Fruit fly (Drosophila melanogaster) whole organism, embryonic: Measurements from ENCODE around the gene CG13766.

Source experiments
- Adf1 ChIP-seq: fragments of 200-800 bp; sonication (Bioruptor generic); IDR thresholded peaks from 2 replicates; pipeline ENCODE4 v1.3.6; 2022; ENCODE audit warnings: missing biosample characterization, missing genetic modification characterization
- C15 ChIP-seq: fragments of 200-800 bp; sonication (Bioruptor generic); IDR thresholded peaks from 3 replicates; pipeline ENCODE4 v1.3.6; 2022; ENCODE audit warnings: missing biosample characterization, missing genetic modification characterization
- CG10462 ChIP-seq: fragments of 200-800 bp; sonication (Bioruptor generic); optimal IDR thresholded peaks from 2 replicates; lab custom pipeline; 2016; ENCODE audit warnings: missing biosample characterization, missing genetic modification characterization
- CG10959 ChIP-seq: fragments of 200-800 bp; sonication (Bioruptor generic); IDR thresholded peaks from 2 replicates; pipeline ENCODE4 v1.3.6; 2022; ENCODE audit warnings: missing biosample characterization, missing genetic modification characterization
- CG11085 ChIP-seq: fragments of 200-800 bp; sonication (Bioruptor generic); IDR thresholded peaks from 2 replicates; pipeline ENCODE4 v1.3.6; 2022; ENCODE audit warnings: missing biosample characterization, missing genetic modification characterization
- CG11456 ChIP-seq: fragments of 200-800 bp; sonication (Bioruptor generic); IDR thresholded peaks from 3 replicates; pipeline ENCODE4 v1.3.6; 2022; ENCODE audit warnings: missing biosample characterization, missing genetic modification characterization
- CG11695 ChIP-seq: fragments of 200-800 bp; sonication (Bioruptor generic); IDR thresholded peaks from 3 replicates; pipeline ENCODE4 v1.3.6; 2022; ENCODE audit warnings: missing biosample characterization, missing genetic modification characterization
- CG11696 ChIP-seq: fragments of 200-800 bp; sonication (Bioruptor generic); IDR thresholded peaks from 2 replicates; pipeline ENCODE4 v1.3.6; 2022; ENCODE audit warnings: missing biosample characterization, missing genetic modification characterization
- CG12071 ChIP-seq: fragments of 200-800 bp; sonication (Bioruptor generic); optimal IDR thresholded peaks from 3 replicates; lab custom pipeline; 2018; ENCODE audit warnings: missing biosample characterization, mild to moderate bottlenecking, missing genetic modification characterization
- CG13287 ChIP-seq: fragments of 200-800 bp; sonication (Bioruptor generic); IDR thresholded peaks from 2 replicates; pipeline ENCODE4 v1.3.6; 2022; ENCODE audit warnings: missing biosample characterization, missing genetic modification characterization; ENCODE audit not compliant: partially characterized antibody
- CG13424 ChIP-seq: fragments of 200-800 bp; sonication (Bioruptor generic); optimal IDR thresholded peaks from 2 replicates; lab custom pipeline; 2019; ENCODE audit warnings: missing biosample characterization, mild to moderate bottlenecking, missing genetic modification characterization, moderate library complexity
- CG1529 ChIP-seq: fragments of 200-800 bp; sonication (Bioruptor generic); optimal IDR thresholded peaks from 3 replicates; lab custom pipeline; 2018; ENCODE audit warnings: missing biosample characterization, missing genetic modification characterization
- CG16863 ChIP-seq: fragments of 200-800 bp; sonication (Bioruptor generic); optimal IDR thresholded peaks from 3 replicates; lab custom pipeline; 2016; ENCODE audit warnings: missing biosample characterization, missing genetic modification characterization
- CG17612 ChIP-seq: fragments of 200-800 bp; sonication (Bioruptor generic); IDR thresholded peaks from 2 replicates; pipeline ENCODE4 v1.3.6; 2022; ENCODE audit warnings: missing biosample characterization, missing genetic modification characterization
- CG17912 ChIP-seq: fragments of 200-800 bp; sonication (Bioruptor generic); optimal IDR thresholded peaks from 2 replicates; lab custom pipeline; 2018; ENCODE audit warnings: missing biosample characterization, mild to moderate bottlenecking, missing genetic modification characterization
- CG18011 ChIP-seq: fragments of 200-800 bp; sonication (Bioruptor generic); optimal IDR thresholded peaks from 2 replicates; lab custom pipeline; 2017; ENCODE audit warnings: missing biosample characterization, missing genetic modification characterization, mild to moderate bottlenecking, moderate library complexity, missing genotype
- CG30020 ChIP-seq: fragments of 200-800 bp; optimal IDR thresholded peaks from 2 replicates; lab custom pipeline; 2019; ENCODE audit warnings: missing biosample characterization, mild to moderate bottlenecking, missing genetic modification characterization, moderate library complexity
- CG30403 ChIP-seq: fragments of 200-800 bp; sonication (Bioruptor generic); optimal IDR thresholded peaks from 3 replicates; lab custom pipeline; 2016; ENCODE audit warnings: missing biosample characterization, missing genetic modification characterization
- CG31365 ChIP-seq: fragments of 200-800 bp; sonication (Bioruptor generic); optimal IDR thresholded peaks from 2 replicates; lab custom pipeline; 2018; ENCODE audit warnings: missing biosample characterization, mild to moderate bottlenecking, missing genetic modification characterization
- CG3163 ChIP-seq: fragments of 200-800 bp; sonication (Bioruptor generic); optimal IDR thresholded peaks from 3 replicates; lab custom pipeline; 2016; ENCODE audit warnings: missing biosample characterization, missing genetic modification characterization
- CG32772 ChIP-seq: fragments of 200-800 bp; sonication (Bioruptor generic); IDR thresholded peaks from 2 replicates; pipeline ENCODE4 v1.3.6; 2022; ENCODE audit warnings: missing biosample characterization, missing genetic modification characterization
- CG33213 ChIP-seq: fragments of 200-800 bp; sonication (Bioruptor generic); optimal IDR thresholded peaks from 3 replicates; lab custom pipeline; 2016; ENCODE audit warnings: missing biosample characterization, missing genetic modification characterization
- CG34224 ChIP-seq: fragments of 200-800 bp; sonication (Bioruptor generic); IDR thresholded peaks from 3 replicates; pipeline ENCODE4 v1.3.6; 2022; ENCODE audit warnings: missing biosample characterization, missing genetic modification characterization; ENCODE audit not compliant: partially characterized antibody
- CG4707 ChIP-seq: fragments of 200-800 bp; sonication (Bioruptor generic); optimal IDR thresholded peaks from 2 replicates; lab custom pipeline; 2018; ENCODE audit warnings: missing biosample characterization, mild to moderate bottlenecking, missing genetic modification characterization, moderate library complexity
- CG6254 ChIP-seq: fragments of 200-800 bp; sonication (Bioruptor generic); optimal IDR thresholded peaks from 3 replicates; lab custom pipeline; 2017; ENCODE audit warnings: mild to moderate bottlenecking, missing biosample characterization, missing genetic modification reagents, missing genetic modification characterization
- CG6654 ChIP-seq: fragments of 200-800 bp; sonication (Bioruptor generic); optimal IDR thresholded peaks from 2 replicates; lab custom pipeline; 2017; ENCODE audit warnings: missing biosample characterization, mild to moderate bottlenecking, missing genetic modification characterization
- CG7839 ChIP-seq: fragments of 200-800 bp; sonication (Bioruptor generic); optimal IDR thresholded peaks from 3 replicates; lab custom pipeline; 2018; ENCODE audit warnings: missing biosample characterization, mild to moderate bottlenecking, missing genetic modification characterization, moderate library complexity
- CG8281 ChIP-seq: fragments of 200-800 bp; sonication (Bioruptor generic); optimal IDR thresholded peaks from 2 replicates; lab custom pipeline; 2018; ENCODE audit warnings: missing biosample characterization, mild to moderate bottlenecking, missing genetic modification characterization, moderate library complexity
- CG8359 ChIP-seq: fragments of 200-800 bp; sonication (Bioruptor generic); optimal IDR thresholded peaks from 2 replicates; lab custom pipeline; 2017; ENCODE audit warnings: missing biosample characterization, mild to moderate bottlenecking, missing genetic modification characterization, borderline replicate concordance
- CTCF ChIP-seq: fragments of 200-800 bp; sonication (Bioruptor generic); optimal IDR thresholded peaks from 2 replicates; lab custom pipeline; 2017; ENCODE audit warnings: missing biosample characterization, mild to moderate bottlenecking, missing genetic modification characterization, moderate library complexity
- Fer1 ChIP-seq: fragments of 200-800 bp; sonication (Bioruptor generic); optimal IDR thresholded peaks from 2 replicates; lab custom pipeline; 2017; ENCODE audit warnings: missing biosample characterization, mild to moderate bottlenecking, missing genetic modification characterization
- HmgD ChIP-seq: fragments of 200-800 bp; sonication (Bioruptor generic); optimal IDR thresholded peaks from 3 replicates; lab custom pipeline; 2016; ENCODE audit warnings: missing biosample characterization, missing genetic modification characterization
- Hr51 ChIP-seq, 2 experiments: fragments of 200-800 bp; sonication (Bioruptor generic); optimal IDR thresholded peaks; 2 replicates in 1 of 2; 3 replicates in 1 of 2; lab custom pipeline; 2016 to 2018; ENCODE audit warnings: missing biosample characterization in 2 of 2, missing genetic modification characterization in 2 of 2, mild to moderate bottlenecking in 1 of 2, moderate library complexity in 1 of 2
- Six4 ChIP-seq: fragments of 200-800 bp; sonication (Bioruptor generic); optimal IDR thresholded peaks from 2 replicates; lab custom pipeline; 2016; ENCODE audit warnings: missing biosample characterization, missing genetic modification characterization
- ap ChIP-seq: fragments of 200-800 bp; sonication (Bioruptor generic); IDR thresholded peaks from 2 replicates; pipeline ENCODE4 v1.3.6; 2022; ENCODE audit warnings: missing biosample characterization, missing genetic modification characterization
- cg ChIP-seq: fragments of 200-800 bp; sonication (Bioruptor generic); optimal IDR thresholded peaks from 3 replicates; lab custom pipeline; 2019; ENCODE audit warnings: missing biosample characterization, mild to moderate bottlenecking, missing genetic modification characterization, moderate library complexity
- crol ChIP-seq: fragments of 200-800 bp; sonication (Bioruptor generic); IDR thresholded peaks from 2 replicates; pipeline ENCODE4 v1.3.6; 2022; ENCODE audit warnings: missing biosample characterization, missing genetic modification characterization
- dmrt11E ChIP-seq: fragments of 200-800 bp; sonication (Bioruptor generic); optimal IDR thresholded peaks from 3 replicates; lab custom pipeline; 2018; ENCODE audit warnings: missing biosample characterization, mild to moderate bottlenecking, missing genetic modification characterization, moderate library complexity
- fru ChIP-seq: fragments of >200 bp; optimal IDR thresholded peaks from 2 replicates; lab custom pipeline; 2017
- ftz-f1 ChIP-seq: fragments of 200-800 bp; sonication (Bioruptor generic); optimal IDR thresholded peaks from 2 replicates; lab custom pipeline; 2016; ENCODE audit warnings: missing biosample characterization, missing genetic modification characterization
- gro ChIP-seq: fragments of 200-800 bp; sonication (Bioruptor generic); optimal IDR thresholded peaks from 2 replicates; lab custom pipeline; 2016; ENCODE audit warnings: missing biosample characterization, missing genetic modification characterization
- h ChIP-seq: fragments of >200 bp; optimal IDR thresholded peaks from 2 replicates; lab custom pipeline; 2017
- her ChIP-seq: fragments of 200-800 bp; sonication (Bioruptor generic); optimal IDR thresholded peaks from 2 replicates; lab custom pipeline; 2016; ENCODE audit warnings: missing biosample characterization, missing genetic modification characterization
- jigr1 ChIP-seq: fragments of 200-800 bp; sonication (Bioruptor generic); IDR thresholded peaks from 3 replicates; pipeline ENCODE4 v1.3.6; 2022; ENCODE audit warnings: missing biosample characterization, missing genetic modification characterization
- lmd ChIP-seq: fragments of 200-800 bp; sonication (Bioruptor generic); IDR thresholded peaks from 2 replicates; pipeline ENCODE4 v1.3.6; 2022; ENCODE audit warnings: missing biosample characterization, missing genetic modification characterization
- lola ChIP-seq, 3 experiments: fragments of >200 bp in 2 of 3; fragments of 200-800 bp in 1 of 3; sonication (Bioruptor generic) in 1 of 3; optimal IDR thresholded peaks; 2 replicates each; lab custom pipeline; 2017 to 2019; ENCODE audit warnings: missing biosample characterization in 3 of 3, missing genetic modification characterization in 3 of 3, mild to moderate bottlenecking in 1 of 3, moderate library complexity in 1 of 3
- luna ChIP-seq: fragments of 200-800 bp; sonication (Bioruptor generic); optimal IDR thresholded peaks from 2 replicates; lab custom pipeline; 2016; ENCODE audit warnings: missing biosample characterization, missing genetic modification characterization
- oc ChIP-seq: fragments of 200-800 bp; sonication (Bioruptor generic); optimal IDR thresholded peaks from 2 replicates; lab custom pipeline; 2018; ENCODE audit warnings: missing biosample characterization, mild to moderate bottlenecking, missing genetic modification characterization, moderate library complexity
- pfk ChIP-seq: fragments of 200-800 bp; sonication (Bioruptor generic); optimal IDR thresholded peaks from 2 replicates; lab custom pipeline; 2018; ENCODE audit warnings: missing biosample characterization, mild to moderate bottlenecking, missing genetic modification characterization, moderate library complexity
- phol ChIP-seq: fragments of 200-800 bp; sonication (Bioruptor generic); optimal IDR thresholded peaks from 3 replicates; lab custom pipeline; 2018; ENCODE audit warnings: missing biosample characterization, mild to moderate bottlenecking, missing genetic modification characterization, moderate library complexity
- prd ChIP-seq, 3 experiments: fragments of >200 bp in 2 of 3; fragments of 200-800 bp in 1 of 3; sonication (Bioruptor generic) in 1 of 3; optimal IDR thresholded peaks in 2 of 3; IDR thresholded peaks in 1 of 3; 2 replicates in 2 of 3; 3 replicates in 1 of 3; pipeline versions ENCODE4 v1.3.6 to Lab custom; 2017 to 2022; ENCODE audit warnings: missing biosample characterization in 1 of 3, missing genetic modification characterization in 1 of 3
- sens-2 ChIP-seq: fragments of 200-800 bp; sonication (Bioruptor generic); IDR thresholded peaks from 2 replicates; pipeline ENCODE4 v1.3.6; 2022; ENCODE audit warnings: missing biosample characterization, missing genetic modification characterization

Gene CG13766

dm6 chr2L:6526996-6527395, 39.0 kb downstream of the CG13766 start (continued):
- TF ChIP-seq Hr51 (GFP tag; optimal IDR thresholded peaks at IDR 0.05; lab: Kevin White, UChicago): no peak
- peak; percentile 4 for TF ChIP-seq Fer1 (GFP tag; lab: Kevin White, UChicago)
- no peak for TF ChIP-seq prd (optimal IDR thresholded peaks at IDR 0.05; lab: Kevin White, UChicago)
- no peak for TF ChIP-seq prd (GFP tag; IDR thresholded peaks at IDR 0.05; lab: Robert Waterston, UW)
- no peak for TF ChIP-seq CG11085
- no peak for TF ChIP-seq CG17912 (GFP tag; lab: Kevin White, UChicago)
- peak; percentile 50; the same call in 1 of the 2 replicates for TF ChIP-seq CG13287 (GFP tag; lab: Robert Waterston, UW)
- TF ChIP-seq CG16863 (GFP tag; lab: Kevin White, UChicago): no peak
- no peak for TF ChIP-seq h (lab: Kevin White, UChicago)
- TF ChIP-seq phol (tag; lab: Kevin White, UChicago): peak; percentile 9
- no peak for TF ChIP-seq CG10959 (GFP tag; lab: Robert Waterston, UW)
- TF ChIP-seq CG11456 (GFP tag; lab: Robert Waterston, UW): no peak
- TF ChIP-seq HmgD (GFP tag; lab: Kevin White, UChicago): no peak
- no peak for TF ChIP-seq CG10462 (GFP tag; lab: Kevin White, UChicago)
- TF ChIP-seq CG33213: peak; percentile 44
- TF ChIP-seq CG13424: no peak
- TF ChIP-seq dmrt11E (tag; lab: Kevin White, UChicago): no peak
- TF ChIP-seq CG8281: no peak
- no peak for TF ChIP-seq CG30403 (GFP tag; lab: Kevin White, UChicago)
- no peak for TF ChIP-seq crol (GFP tag; lab: Robert Waterston, UW)
- TF ChIP-seq Adf1 (GFP tag; lab: Robert Waterston, UW): no peak
- TF ChIP-seq CG34224 (GFP tag; lab: Robert Waterston, UW): no peak
- no peak for TF ChIP-seq CG12071 (GFP tag; lab: Kevin White, UChicago)
- TF ChIP-seq lola (GFP tag; optimal IDR thresholded peaks at IDR 0.05; lab: Kevin White, UChicago): peak in 1 of 3 experiments; percentile 1
- no peak for TF ChIP-seq her (GFP tag; lab: Kevin White, UChicago)
- no peak for TF ChIP-seq C15 (GFP tag; lab: Robert Waterston, UW)
- TF ChIP-seq cg (GFP tag; lab: Kevin White, UChicago): no peak
- no peak for TF ChIP-seq CG11696
- no peak for TF ChIP-seq fru (lab: Kevin White, UChicago)
- TF ChIP-seq ftz-f1 (GFP tag; lab: Kevin White, UChicago): no peak
- no peak for TF ChIP-seq luna (GFP tag; lab: Kevin White, UChicago)
- TF ChIP-seq CG4707 (GFP tag; lab: Kevin White, UChicago): no peak
- TF ChIP-seq CG17612 (GFP tag; lab: Robert Waterston, UW): no peak
- TF ChIP-seq oc (tag; lab: Kevin White, UChicago): no peak
- no peak for TF ChIP-seq CG18011
- no peak for TF ChIP-seq CG7839 (tag; lab: Kevin White, UChicago)
- no peak for TF ChIP-seq pfk (GFP tag; lab: Kevin White, UChicago)
- TF ChIP-seq sens-2 (GFP tag; lab: Robert Waterston, UW): no peak
- no peak for TF ChIP-seq CG6254 (GFP tag; lab: Kevin White, UChicago)
- TF ChIP-seq CG3163 (GFP tag; lab: Kevin White, UChicago): no peak
- TF ChIP-seq lmd (GFP tag; lab: Robert Waterston, UW): no peak
- no peak for TF ChIP-seq ap
- TF ChIP-seq CG1529: no peak
- TF ChIP-seq CG6654: no peak
- TF ChIP-seq CG8359: no peak
- no peak for TF ChIP-seq CG32772 (GFP tag; lab: Robert Waterston, UW)
- TF ChIP-seq gro (GFP tag; lab: Kevin White, UChicago): peak; percentile 47
- no peak for TF ChIP-seq jigr1
- TF ChIP-seq CTCF (GFP tag; lab: Kevin White, UChicago): peak; percentile 98
- no peak for TF ChIP-seq CG11695 (GFP tag; lab: Robert Waterston, UW)
- no peak for TF ChIP-seq CG30020 (tag; lab: Kevin White, UChicago)
- TF ChIP-seq CG31365: no peak
- TF ChIP-seq Six4: no peak
